Worm (Caenorhabditis elegans) whole organism, L1 larva: ENCODE data around the gene Y105C5B.5.

Source experiments
- lin-39 ChIP-seq: fragments of 150-350 bp; optimal IDR thresholded peaks from 2 replicates; lab custom pipeline; 2014; ENCODE audit warnings: missing biosample characterization, missing genetic modification reagents, missing genetic modification characterization
- nhr-71 ChIP-seq: sonication (generic microtip); optimal IDR thresholded peaks from 2 replicates; lab custom pipeline; 2016; ENCODE audit warnings: mild to moderate bottlenecking, missing genetic modification characterization, moderate library complexity, missing compliant biosample characterization
- rnt-1 ChIP-seq: sonication (generic microtip); optimal IDR thresholded peaks from 2 replicates; lab custom pipeline; 2016; ENCODE audit warnings: mild to moderate bottlenecking, missing genetic modification characterization, moderate library complexity, missing compliant biosample characterization
- sox-4 ChIP-seq: sonication (generic microtip); optimal IDR thresholded peaks from 2 replicates; lab custom pipeline; 2016; ENCODE audit warnings: missing genetic modification characterization, missing compliant biosample characterization

DNA sequence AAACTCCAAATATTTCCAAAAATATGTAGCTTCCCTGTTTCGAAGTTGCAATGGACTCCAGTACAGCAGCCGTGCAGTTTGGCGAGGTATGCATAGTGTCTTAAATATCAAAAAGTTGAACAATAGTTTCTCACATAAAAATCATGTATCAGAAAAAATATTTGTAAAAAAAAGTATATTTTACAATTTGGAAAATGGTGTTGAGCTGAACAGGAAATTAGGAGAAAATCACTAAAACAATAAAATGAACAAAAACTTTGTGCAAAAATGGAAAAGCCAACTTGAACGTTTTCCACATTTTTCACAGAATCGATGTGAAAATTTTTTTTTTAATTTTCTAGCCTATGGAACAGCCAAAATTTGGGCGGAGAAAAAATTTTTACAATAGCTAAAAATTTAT, 25.7 kb upstream of the Y105C5B.5 start, which contains the start of gene Y105C5B.8:
- TF ChIP-seq rnt-1 (tag; lab: Kevin White, UChicago) (no peak), lin-39 (no peak), nhr-71 (tag; lab: Kevin White, UChicago) (no peak), sox-4 (tag; lab: Kevin White, UChicago) (no peak)
